Fruit fly (Drosophila melanogaster): ENCODE data around the gene Wbp2.

DNA sequence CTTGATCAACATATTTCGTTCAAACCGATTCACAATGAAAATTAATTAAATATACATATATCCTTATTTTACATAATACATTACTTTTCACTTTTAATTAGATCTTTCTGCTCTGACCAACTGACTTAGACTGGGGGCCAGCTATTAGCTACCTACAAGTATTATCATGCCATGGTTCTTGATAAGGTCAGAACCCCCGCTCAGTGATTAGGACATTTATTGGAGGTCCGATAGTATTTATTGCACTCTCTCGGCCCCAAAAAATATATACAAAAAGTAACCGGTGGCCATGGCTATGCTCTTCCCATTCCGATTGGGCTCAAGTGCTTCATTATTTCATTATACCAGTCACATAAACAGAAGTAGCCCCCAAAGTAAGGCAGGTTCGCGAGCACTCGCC, 22.3 kb upstream of the Wbp2 start:
- TF ChIP-seq CG34367 (tag; optimal IDR thresholded peaks at IDR 0.05) (no peak), CG4496 (GFP tag; IDR thresholded peaks at IDR 0.05) (no peak), CG12605 (GFP tag; IDR thresholded peaks at IDR 0.05) (no peak), CG13204 (GFP tag; optimal IDR thresholded peaks at IDR 0.05) (no peak), CG9948 (tag; optimal IDR thresholded peaks at IDR 0.05) (no peak), fd96Ca (GFP tag; IDR thresholded peaks at IDR 0.05) (no peak), CG32121 (GFP tag; IDR thresholded peaks at IDR 0.05) (no peak), CG10348 (GFP tag; IDR thresholded peaks at IDR 0.05) (no peak)
